Worm (Caenorhabditis elegans) whole organism, L4/young adult: ENCODE results near the gene sre-15.

Source experiments
- W03F9.2 ChIP-seq: fragments of 150-350 bp; optimal IDR thresholded peaks from 2 replicates; lab custom pipeline; 2014; ENCODE audit warnings: missing biosample characterization, missing genetic modification characterization
- him-1 ChIP-seq: sonication (generic microtip); optimal IDR thresholded peaks from 2 replicates; lab custom pipeline; 2016; ENCODE audit warnings: missing genotype, missing genetic modification reagents, missing genetic modification characterization, missing compliant biosample characterization

- TF ChIP-seq W03F9.2 (tag; lab: Kevin White, UChicago) (no peak), him-1 (tag; lab: Kevin White, UChicago) (no peak)
These were observed 16.7 kb upstream of the sre-15 start, which contains the start of gene sre-14 for ce11 chrIV:12261353-12261752.
